Fruit fly (Drosophila melanogaster): ENCODE data around the gene Ssb-c31a.

- TF ChIP-seq ttk (optimal IDR thresholded peaks at IDR 0.05) (no peak), psq (optimal IDR thresholded peaks at IDR 0.05) (no peak)
Measured at dm6 chr2L:8163588-8164166, 47.5 kb upstream of the Ssb-c31a start.
